Worm (Caenorhabditis elegans): ENCODE data around the gene mdt-20.

DNA sequence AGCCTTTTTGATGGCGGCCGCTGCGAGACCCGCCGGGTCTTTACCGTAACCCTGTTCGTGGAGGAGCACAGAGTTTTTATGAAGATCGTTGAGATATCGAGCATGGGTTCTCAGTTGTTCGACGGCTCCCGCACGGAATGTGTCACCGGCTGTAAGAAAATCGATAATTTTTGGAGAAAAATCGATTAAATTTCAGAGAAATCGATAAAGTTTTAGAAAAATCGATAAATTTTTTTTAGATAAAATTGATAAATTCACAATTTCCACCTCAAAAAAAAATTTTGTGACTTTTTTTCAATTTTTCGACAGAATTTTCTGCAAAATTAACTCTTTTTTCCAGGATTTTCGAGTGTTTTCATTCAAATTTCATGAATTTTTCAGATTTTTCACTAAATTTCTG, 47.2 kb downstream of the mdt-20 start:
- no peak for TF ChIP-seq nhr-25 (tag; optimal IDR thresholded peaks at IDR 0.05)
- no peak for TF ChIP-seq nhr-28 (tag; optimal IDR thresholded peaks at IDR 0.05)
- TF ChIP-seq snpc-4 (tag; optimal IDR thresholded peaks at IDR 0.05): no peak
- TF ChIP-seq fkh-10 (GFP tag; optimal IDR thresholded peaks at IDR 0.05): no peak
- no peak for TF ChIP-seq ama-1 (optimal IDR thresholded peaks at IDR 0.05)
- no peak for TF ChIP-seq zag-1 (tag; optimal IDR thresholded peaks at IDR 0.05)
- no peak for TF ChIP-seq jun-1 (tag; optimal IDR thresholded peaks at IDR 0.05)
- no peak for TF ChIP-seq nhr-77 (tag; optimal IDR thresholded peaks at IDR 0.05)
- no peak for TF ChIP-seq ceh-9 (tag; optimal IDR thresholded peaks at IDR 0.05)

Data from whole organism, L3 larva.